Worm (Caenorhabditis elegans) whole organism, young adult: ENCODE measurements around the gene Y38H6A.5.

Source experiments
- attf-6 ChIP-seq: fragments of 200-800 bp; sonication (Bioruptor generic); IDR thresholded peaks from 2 replicates; pipeline ENCODE4 v1.3.6; 2022; ENCODE audit warnings: missing genetic modification reagents, missing genetic modification characterization, missing compliant biosample characterization

The Y38H6A.5 gene

DNA sequence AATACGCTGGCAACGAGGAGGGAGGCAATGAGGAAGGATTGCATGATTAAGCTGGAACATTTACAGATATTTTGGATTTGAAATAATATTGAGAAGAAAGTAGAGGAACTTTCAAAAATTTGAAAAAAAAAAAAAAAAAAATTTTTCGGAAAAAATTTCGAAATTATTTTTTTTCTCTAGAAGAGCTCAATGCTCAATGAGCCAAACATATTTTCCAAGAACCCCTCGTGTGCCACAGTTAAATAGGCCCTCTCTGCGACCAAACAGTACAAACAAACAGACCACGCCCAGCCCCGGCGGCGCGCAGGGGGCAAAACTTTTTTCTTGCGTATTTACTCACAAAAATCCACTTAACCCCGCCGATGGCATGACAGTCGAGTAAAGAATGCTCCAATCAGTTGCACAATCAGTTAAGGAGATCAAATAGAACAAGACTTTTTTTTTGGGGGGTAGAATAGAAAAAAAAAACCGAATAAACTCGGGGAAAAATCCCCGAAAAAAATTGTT, 55.3 kb downstream of the Y38H6A.5 start, which contains the start of gene pqn-94 (continued):
- TF ChIP-seq attf-6 (GFP tag; lab: Robert Waterston, UW) = no peak
